Worm (Caenorhabditis elegans): ENCODE data around the gene cyp-33C6.

The cyp-33C6 gene

DNA sequence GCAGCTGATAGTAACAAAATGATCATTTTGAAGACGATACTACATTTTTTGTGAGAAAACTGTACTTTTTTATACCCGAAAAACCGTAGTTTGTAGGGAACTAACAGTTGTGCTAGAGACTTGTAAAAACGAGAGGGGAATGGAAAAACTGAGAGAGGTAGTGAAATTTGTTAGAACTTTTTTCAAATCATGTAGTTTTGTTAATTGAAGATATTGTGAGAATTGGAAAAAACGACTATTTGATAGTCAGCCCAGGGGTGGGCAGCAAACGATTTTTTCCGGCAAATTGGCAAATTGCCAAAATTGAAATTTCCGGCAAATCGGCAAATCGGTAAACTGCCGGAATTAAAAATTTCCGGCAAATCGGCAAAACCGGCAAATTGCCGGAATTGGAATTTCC is at the start of gene cyp-33C6:
TSS of gene cyp-33C6 (minus strand) at position 101 of the 400 bp plus-strand sequence.
- TF ChIP-seq rnt-1 (tag; optimal IDR thresholded peaks at IDR 0.05) (no peak), eyg-1 (tag; optimal IDR thresholded peaks at IDR 0.05) (no peak), ztf-16 (tag; optimal IDR thresholded peaks at IDR 0.05) (no peak)

DNA sequence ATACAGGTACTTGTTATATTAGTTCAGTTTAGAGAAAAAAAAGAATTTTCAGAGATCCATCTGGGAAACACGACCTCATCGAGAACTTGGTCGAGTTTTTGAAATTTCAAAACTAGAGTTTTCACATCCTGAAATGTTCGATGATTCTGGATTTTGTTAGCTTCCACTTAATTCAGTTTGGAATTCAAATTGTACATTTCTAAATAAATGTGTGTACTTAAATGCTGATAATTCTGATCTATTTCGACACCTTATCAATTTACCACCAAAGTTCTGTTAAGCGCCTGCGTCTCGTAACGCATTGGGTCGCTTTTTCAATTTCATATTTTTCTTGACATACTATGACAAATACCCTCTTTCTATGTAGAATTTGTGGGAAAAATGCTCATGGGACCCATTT is 45.4 kb upstream of the cyp-33C6 start, which contains the start of gene nhr-226:
TSS of gene nhr-226 (plus strand) at position 301 of the 400 bp plus-strand sequence.
- TF ChIP-seq hlh-13 (GFP tag; optimal IDR thresholded peaks at IDR 0.05) (no peak), nfya-1 (tag; optimal IDR thresholded peaks at IDR 0.05) (no peak), nhr-232 (tag; optimal IDR thresholded peaks at IDR 0.05) (no peak), ceh-30 (tag; optimal IDR thresholded peaks at IDR 0.05) (no peak), ceh-31 (tag; optimal IDR thresholded peaks at IDR 0.05) (no peak), elt-4 (tag; optimal IDR thresholded peaks at IDR 0.05) (no peak), hlh-8 (tag; optimal IDR thresholded peaks at IDR 0.05) (no peak), lin-11 (tag; optimal IDR thresholded peaks at IDR 0.05) (no peak), T23F11.4 (GFP tag; optimal IDR thresholded peaks at IDR 0.05) (no peak), zip-5 (tag; optimal IDR thresholded peaks at IDR 0.05) (no peak), unc-55 (GFP tag; optimal IDR thresholded peaks at IDR 0.05) (no peak), che-1 (tag; optimal IDR thresholded peaks at IDR 0.05) (no peak), Y22D7AL.16 (tag; optimal IDR thresholded peaks at IDR 0.05) (no peak), lim-6 (tag; optimal IDR thresholded peaks at IDR 0.05) (no peak), sdc-2 (tag; optimal IDR thresholded peaks at IDR 0.05) (no peak), pag-3 (tag; optimal IDR thresholded peaks at IDR 0.05; ENCODE audit: borderline replicate concordance) (no peak)

DNA sequence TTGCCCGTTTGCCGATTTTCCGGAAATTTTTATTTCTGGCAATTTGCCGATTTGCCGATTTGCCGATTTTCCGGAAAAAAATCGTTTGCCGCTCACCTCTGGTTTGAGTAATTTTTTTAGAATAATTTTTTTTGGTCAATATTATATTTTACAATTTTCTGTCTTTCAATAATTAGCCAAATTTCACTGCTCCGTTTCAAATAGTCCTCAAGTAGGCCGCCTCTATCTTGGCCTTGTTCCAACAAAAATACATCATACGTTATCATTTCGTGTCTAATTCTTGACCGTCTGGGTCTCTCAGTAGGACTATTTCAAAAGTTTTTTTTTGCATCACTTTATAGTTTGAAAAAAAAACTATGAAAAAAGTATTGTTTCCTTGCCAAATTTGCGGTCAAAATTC is 43.0 kb upstream of the cyp-33C6 start, which contains the start of gene nhr-115:
TSS of gene nhr-115 (plus strand) at position 301 of the 400 bp plus-strand sequence.
- no peak for TF ChIP-seq fkh-10 (GFP tag; optimal IDR thresholded peaks at IDR 0.05)
- TF ChIP-seq fax-1 (tag; optimal IDR thresholded peaks at IDR 0.05) = no peak
- no peak for TF ChIP-seq odd-2 (tag; optimal IDR thresholded peaks at IDR 0.05)
- no peak for TF ChIP-seq elt-2 (tag; optimal IDR thresholded peaks at IDR 0.05)
- TF ChIP-seq C38D4.7 (GFP tag; optimal IDR thresholded peaks at IDR 0.05) = no peak
- no peak for TF ChIP-seq K09A11.1 (tag; optimal IDR thresholded peaks at IDR 0.05; ENCODE audit: insufficient read depth)
- no peak for TF ChIP-seq mec-3 (tag; optimal IDR thresholded peaks at IDR 0.05; ENCODE audit: borderline replicate concordance)
- TF ChIP-seq pha-2 (tag; optimal IDR thresholded peaks at IDR 0.05) = no peak
- no peak for TF ChIP-seq unc-42 (tag; optimal IDR thresholded peaks at IDR 0.05)
- no peak for TF ChIP-seq unc-3 (GFP tag; conservative IDR thresholded peaks at IDR 0.05)
- no peak for TF ChIP-seq unc-3 (tag; optimal IDR thresholded peaks at IDR 0.05)
- TF ChIP-seq ama-1 (optimal IDR thresholded peaks at IDR 0.05) = no peak
- no peak for TF ChIP-seq ttx-3 (tag; optimal IDR thresholded peaks at IDR 0.05)
- TF ChIP-seq nhr-11 (tag; optimal IDR thresholded peaks at IDR 0.05) = no peak
- TF ChIP-seq hlh-8 (tag; optimal IDR thresholded peaks at IDR 0.05) = no peak
- no peak for TF ChIP-seq pag-3 (tag; optimal IDR thresholded peaks at IDR 0.05; ENCODE audit: borderline replicate concordance)

DNA sequence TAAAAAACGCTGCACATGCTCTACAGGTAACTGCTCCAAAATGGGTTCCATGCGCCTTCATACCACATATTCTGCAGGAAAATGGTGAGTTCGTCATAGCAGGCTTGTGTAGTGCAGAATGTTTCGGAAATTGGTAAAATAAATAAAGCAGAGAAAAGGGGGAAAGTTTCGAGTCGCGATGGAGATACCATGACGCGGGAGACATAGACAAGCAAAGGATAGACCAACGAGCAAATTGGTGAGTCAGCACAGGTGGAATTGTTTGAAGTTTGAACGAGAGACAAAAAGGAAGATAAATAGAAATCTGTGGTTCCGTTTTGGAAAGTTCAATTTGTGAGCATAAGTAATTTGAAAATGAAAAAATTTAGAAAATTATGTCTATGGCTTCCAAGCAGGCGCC is 41.1 kb upstream of the cyp-33C6 start, which contains the start of gene nhr-225:
TSS of gene nhr-225 (minus strand) at position 146 of the 400 bp plus-strand sequence.
- TF ChIP-seq ceh-9 (tag; optimal IDR thresholded peaks at IDR 0.05) (no peak), sdc-2 (tag; optimal IDR thresholded peaks at IDR 0.05) (no peak), sox-2 (GFP tag; IDR thresholded peaks at IDR 0.05) (no peak), zip-5 (tag; optimal IDR thresholded peaks at IDR 0.05) (no peak), nhr-11 (tag; optimal IDR thresholded peaks at IDR 0.05) (no peak), nhr-232 (tag; optimal IDR thresholded peaks at IDR 0.05) (no peak), che-1 (tag; optimal IDR thresholded peaks at IDR 0.05) (no peak), nfya-1 (tag; optimal IDR thresholded peaks at IDR 0.05) (no peak), ets-4 (tag; optimal IDR thresholded peaks at IDR 0.05) (no peak), ahr-1 (tag; optimal IDR thresholded peaks at IDR 0.05) (no peak), hlh-15 (tag; optimal IDR thresholded peaks at IDR 0.05) (no peak)
